Worm (Caenorhabditis elegans): ENCODE measurements around the gene lgc-11.

The lgc-11 gene

DNA sequence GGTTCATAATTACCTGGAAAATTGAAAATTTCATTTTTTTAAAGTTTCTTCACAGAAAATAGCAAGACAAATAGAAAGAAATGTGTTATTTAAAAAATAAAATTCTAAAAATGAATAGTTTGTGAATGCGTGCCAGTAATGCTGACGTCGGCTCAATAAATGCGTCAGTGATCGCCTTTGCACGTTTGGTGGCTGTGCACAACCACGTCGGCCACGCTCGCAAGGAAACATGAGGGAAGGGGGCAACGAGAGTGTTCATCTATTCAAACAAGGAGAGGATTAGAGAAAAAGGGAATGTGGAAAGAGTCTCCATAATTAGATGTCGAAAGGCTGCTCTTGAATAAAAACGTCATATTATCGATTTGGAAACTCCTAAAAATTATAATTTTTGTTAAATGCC, 5.5 kb downstream of the lgc-11 start, which contains the start of gene uggt-1 (continued):
- TF ChIP-seq D2030.7 (GFP tag; IDR thresholded peaks at IDR 0.05) (no peak), madf-6 (GFP tag; IDR thresholded peaks at IDR 0.05) (no peak), T07F8.4 (tag; optimal IDR thresholded peaks at IDR 0.05) (no peak), zfh-2 (GFP tag; conservative IDR thresholded peaks at IDR 0.05) (peak; percentile 91), attf-5 (GFP tag; optimal IDR thresholded peaks at IDR 0.05) (peak; percentile 93), gei-17 (GFP tag; optimal IDR thresholded peaks at IDR 0.05) (peak; percentile 69), cebp-1 (GFP tag; IDR thresholded peaks at IDR 0.05) (peak; percentile 63), cebp-1 (tag; optimal IDR thresholded peaks at IDR 0.05) (peak; percentile 91), ztf-18 (tag; optimal IDR thresholded peaks at IDR 0.05) (peak; percentile 96), K11D2.4 (GFP tag; IDR thresholded peaks at IDR 0.05) (peak; percentile 84), snpc-4 (GFP tag; optimal IDR thresholded peaks at IDR 0.05) (peak; percentile 15), snpc-4 (tag; optimal IDR thresholded peaks at IDR 0.05) (peak in 1 of 4 experiments; percentile 79), B0261.1 (tag; optimal IDR thresholded peaks at IDR 0.05) (peak; percentile 7), F33H1.4 (GFP tag; IDR thresholded peaks at IDR 0.05) (no peak), xnd-1 (tag; optimal IDR thresholded peaks at IDR 0.05) (no peak), Y95B8A.8 (GFP tag; IDR thresholded peaks at IDR 0.05) (no peak), ama-1 (optimal IDR thresholded peaks at IDR 0.05) (no peak), ama-1 (GFP tag; optimal IDR thresholded peaks at IDR 0.05) (no peak), ceh-79 (tag; optimal IDR thresholded peaks at IDR 0.05) (no peak), snpc-3.4 (tag; optimal IDR thresholded peaks at IDR 0.05) (peak; percentile 11), aptf-3 (GFP tag; IDR thresholded peaks at IDR 0.05) (no peak), mcd-1 (GFP tag; IDR thresholded peaks at IDR 0.05) (peak; percentile 75), sptf-2 (GFP tag; optimal IDR thresholded peaks at IDR 0.05) (peak; percentile 27), ceh-40 (GFP tag; IDR thresholded peaks at IDR 0.05) (no peak), zim-3 (tag; optimal IDR thresholded peaks at IDR 0.05) (no peak), mel-28 (tag; optimal IDR thresholded peaks at IDR 0.05; ENCODE audit: borderline replicate concordance) (no peak), aptf-2 (GFP tag; conservative IDR thresholded peaks at IDR 0.05) (no peak), nhr-90 (tag; optimal IDR thresholded peaks at IDR 0.05) (peak; percentile 42), ztf-26 (tag; optimal IDR thresholded peaks at IDR 0.05) (no peak), B0336.3 (GFP tag; IDR thresholded peaks at IDR 0.05) (no peak), Y67H2A.10 (GFP tag; conservative IDR thresholded peaks at IDR 0.05) (no peak), efl-1 (GFP tag; optimal IDR thresholded peaks at IDR 0.05) (no peak), dpl-1 (GFP tag; optimal IDR thresholded peaks at IDR 0.05) (no peak), hrde-1 (tag; optimal IDR thresholded peaks at IDR 0.05; ENCODE audit: borderline replicate concordance) (no peak), T26A5.8 (tag; optimal IDR thresholded peaks at IDR 0.05) (no peak), rcor-1 (GFP tag; IDR thresholded peaks at IDR 0.05) (peak; percentile 58; the same call in 1 of the 2 replicates), hlh-26 (GFP tag; conservative IDR thresholded peaks at IDR 0.05) (no peak), ztf-3 (GFP tag; optimal IDR thresholded peaks at IDR 0.05) (no peak), die-1 (tag; optimal IDR thresholded peaks at IDR 0.05) (no peak), snpc-1.3 (tag; optimal IDR thresholded peaks at IDR 0.05; ENCODE audit: insufficient read depth) (no peak), nfya-2 (GFP tag; IDR thresholded peaks at IDR 0.05) (no peak), bed-1 (GFP tag; IDR thresholded peaks at IDR 0.05) (no peak), unc-62 (GFP tag; optimal IDR thresholded peaks at IDR 0.05) (peak; percentile 1), ceh-100 (GFP tag; IDR thresholded peaks at IDR 0.05) (peak; percentile 32; the same call in 1 of the 2 replicates), F39B2.1 (GFP tag; IDR thresholded peaks at IDR 0.05) (no peak), madf-8 (GFP tag; conservative IDR thresholded peaks at IDR 0.05) (no peak), ztf-28 (GFP tag; IDR thresholded peaks at IDR 0.05) (no peak), F49E8.2 (tag; optimal IDR thresholded peaks at IDR 0.05; ENCODE audit: insufficient read depth) (no peak), Y79H2A.3 (GFP tag; conservative IDR thresholded peaks at IDR 0.05) (no peak), let-607 (tag; optimal IDR thresholded peaks at IDR 0.05) (peak; percentile 87)
